Worm (Caenorhabditis elegans) whole organism, mixed stage, embryonic: ENCODE measurements around the gene lury-1.

ENCODE experiments used
- bed-3 ChIP-seq: fragments of 200-800 bp; sonication (Bioruptor generic); optimal IDR thresholded peaks from 3 replicates; lab custom pipeline; 2018; ENCODE audit warnings: mild to moderate bottlenecking, missing genetic modification characterization, moderate library complexity, missing compliant biosample characterization
- ceh-39 ChIP-seq: fragments of 150-350 bp; optimal IDR thresholded peaks from 2 replicates; lab custom pipeline; 2014; ENCODE audit warnings: missing biosample characterization, missing genetic modification characterization
- ceh-43 ChIP-seq: fragments of 200-800 bp; sonication (Bioruptor generic); optimal IDR thresholded peaks from 2 replicates; lab custom pipeline; 2018; ENCODE audit warnings: mild to moderate bottlenecking, missing genetic modification characterization, moderate library complexity, missing compliant biosample characterization
- ceh-83 ChIP-seq: fragments of 200-800 bp; sonication (Bioruptor generic); optimal IDR thresholded peaks from 2 replicates; lab custom pipeline; 2018; ENCODE audit warnings: mild to moderate bottlenecking, missing genetic modification characterization, missing compliant biosample characterization
- cnd-1 ChIP-seq: fragments of 200-800 bp; sonication (Bioruptor generic); optimal IDR thresholded peaks from 2 replicates; lab custom pipeline; 2018; ENCODE audit warnings: mild to moderate bottlenecking, missing genetic modification characterization, missing compliant biosample characterization
- elt-1 ChIP-seq: sonication (generic microtip); optimal IDR thresholded peaks from 2 replicates; lab custom pipeline; 2017; ENCODE audit warnings: missing genetic modification characterization, mild to moderate bottlenecking, missing compliant biosample characterization, antibody characterized with exemption, moderate library complexity, borderline replicate concordance; ENCODE audit not compliant: insufficient read depth
- elt-3 ChIP-seq: fragments of 150-350 bp; optimal IDR thresholded peaks from 2 replicates; lab custom pipeline; 2014; ENCODE audit warnings: missing biosample characterization, missing genetic modification characterization
- flh-1 ChIP-seq: fragments of 200-800 bp; sonication (Bioruptor generic); optimal IDR thresholded peaks from 2 replicates; lab custom pipeline; 2018; ENCODE audit warnings: mild to moderate bottlenecking, missing genetic modification characterization, moderate library complexity, missing compliant biosample characterization
- ham-2 ChIP-seq: fragments of 200-800 bp; sonication (Bioruptor generic); optimal IDR thresholded peaks from 2 replicates; lab custom pipeline; 2018; ENCODE audit warnings: mild to moderate bottlenecking, missing genetic modification characterization, missing compliant biosample characterization
- hlh-1 ChIP-seq: fragments of 150-350 bp; optimal IDR thresholded peaks from 2 replicates; lab custom pipeline; 2014; ENCODE audit warnings: missing biosample characterization, missing genetic modification reagents, missing genetic modification characterization
- lin-13 ChIP-seq: fragments of 150-350 bp; optimal IDR thresholded peaks from 2 replicates; lab custom pipeline; 2014; ENCODE audit warnings: missing biosample characterization, missing genetic modification characterization
- lin-32 ChIP-seq: fragments of 200-800 bp; sonication (Bioruptor generic); optimal IDR thresholded peaks from 2 replicates; lab custom pipeline; 2018; ENCODE audit warnings: mild to moderate bottlenecking, missing genetic modification characterization, missing compliant biosample characterization
- lsy-2 ChIP-seq: fragments of 150-350 bp; optimal IDR thresholded peaks from 2 replicates; lab custom pipeline; 2014; ENCODE audit warnings: missing biosample characterization, missing genetic modification characterization
- mab-5 ChIP-seq: fragments of 150-350 bp; optimal IDR thresholded peaks from 2 replicates; lab custom pipeline; 2014; ENCODE audit warnings: missing biosample characterization, missing genetic modification characterization
- mep-1 ChIP-seq: fragments of 150-350 bp; optimal IDR thresholded peaks from 2 replicates; lab custom pipeline; 2017; ENCODE audit warnings: missing biosample characterization, missing genetic modification reagents, missing genetic modification characterization, inconsistent platforms
- nhr-12 ChIP-seq: fragments of 150-350 bp; optimal IDR thresholded peaks from 2 replicates; lab custom pipeline; 2014; ENCODE audit warnings: missing biosample characterization, missing genetic modification characterization
- nhr-2 ChIP-seq: fragments of 150-350 bp; optimal IDR thresholded peaks from 2 replicates; lab custom pipeline; 2014; ENCODE audit warnings: missing biosample characterization, missing genetic modification characterization
- nhr-28 ChIP-seq: fragments of 150-350 bp; optimal IDR thresholded peaks from 2 replicates; lab custom pipeline; 2014; ENCODE audit warnings: missing biosample characterization, missing genetic modification characterization
- nhr-76 ChIP-seq: sonication (generic microtip); optimal IDR thresholded peaks from 2 replicates; lab custom pipeline; 2017; ENCODE audit warnings: missing biosample characterization, missing genetic modification characterization
- sem-2 ChIP-seq: fragments of 200-800 bp; sonication (Bioruptor generic); optimal IDR thresholded peaks from 2 replicates; lab custom pipeline; 2018; ENCODE audit warnings: mild to moderate bottlenecking, missing genetic modification characterization, missing compliant biosample characterization
- snpc-4 ChIP-seq: fragments of 150-350 bp; optimal IDR thresholded peaks from 2 replicates; lab custom pipeline; 2014; ENCODE audit warnings: missing biosample characterization, missing genetic modification characterization
- sptf-1 ChIP-seq: sonication (generic microtip); optimal IDR thresholded peaks from 2 replicates; lab custom pipeline; 2017; ENCODE audit warnings: mild to moderate bottlenecking, missing genetic modification characterization, moderate library complexity, missing compliant biosample characterization
- tbx-8 ChIP-seq: fragments of 200-800 bp; sonication (Bioruptor generic); optimal IDR thresholded peaks from 2 replicates; lab custom pipeline; 2018; ENCODE audit warnings: mild to moderate bottlenecking, missing genetic modification characterization, moderate library complexity, missing compliant biosample characterization
- unc-39 ChIP-seq: fragments of 150-350 bp; optimal IDR thresholded peaks from 2 replicates; lab custom pipeline; 2014; ENCODE audit warnings: missing biosample characterization, missing genetic modification characterization
- unc-62 ChIP-seq: fragments of 150-350 bp; optimal IDR thresholded peaks from 2 replicates; lab custom pipeline; 2014; ENCODE audit warnings: missing biosample characterization, missing genetic modification reagents, missing genetic modification characterization
- zip-8 ChIP-seq: fragments of 150-350 bp; optimal IDR thresholded peaks from 2 replicates; lab custom pipeline; 2014; ENCODE audit warnings: missing biosample characterization, missing genetic modification characterization
- ztf-11 ChIP-seq: fragments of 150-350 bp; optimal IDR thresholded peaks from 2 replicates; lab custom pipeline; 2014; ENCODE audit warnings: missing biosample characterization, missing genetic modification characterization

lury-1 gene

ce11 chrIII:12152599-12152998 lies 33.6 kb upstream of the lury-1 start, which contains the start of gene Y75B8A.7:
Gene Y75B8A.7 (plus strand): TSS chrIII:12152899.
- TF ChIP-seq bed-3 (GFP tag; lab: Kevin White, UChicago) (no peak), hlh-1 (no peak), nhr-76 (no peak), ceh-39 (tag; lab: Kevin White, UChicago) (no peak), ceh-43 (GFP tag; lab: Kevin White, UChicago) (no peak), mep-1 (tag; lab: Kevin White, UChicago) (no peak), lsy-2 (tag; lab: Kevin White, UChicago) (no peak), elt-3 (tag; lab: Kevin White, UChicago) (no peak)

ce11 chrIII:12153514-12153913 lies 32.7 kb upstream of the lury-1 start:
- TF ChIP-seq ceh-83 (no peak), elt-1 (tag; lab: Kevin White, UChicago) (no peak), sem-2 (no peak), elt-3 (tag; lab: Kevin White, UChicago) (no peak), mab-5 (tag; lab: Kevin White, UChicago) (no peak), cnd-1 (tag; lab: Kevin White, UChicago) (no peak), lin-32 (no peak)

ce11 chrIII:12155759-12156158 lies 30.5 kb upstream of the lury-1 start:
- no peak for TF ChIP-seq nhr-2 (tag; lab: Kevin White, UChicago)
- TF ChIP-seq flh-1 (GFP tag; lab: Kevin White, UChicago) = no peak
- no peak for TF ChIP-seq sem-2
- TF ChIP-seq ceh-39 (tag; lab: Kevin White, UChicago) = no peak
- TF ChIP-seq tbx-8 (GFP tag; lab: Kevin White, UChicago) = no peak
- TF ChIP-seq cnd-1 (tag; lab: Kevin White, UChicago) = no peak
- no peak for TF ChIP-seq hlh-1
- TF ChIP-seq zip-8 = no peak
- no peak for TF ChIP-seq mab-5 (tag; lab: Kevin White, UChicago)
- no peak for TF ChIP-seq unc-62
- TF ChIP-seq nhr-12 (tag; lab: Kevin White, UChicago) = no peak
- TF ChIP-seq sptf-1 (tag; lab: Kevin White, UChicago) = no peak
- TF ChIP-seq snpc-4 (tag; lab: Kevin White, UChicago) = no peak
- no peak for TF ChIP-seq lsy-2 (tag; lab: Kevin White, UChicago)
- TF ChIP-seq ztf-11 (tag; lab: Kevin White, UChicago) = no peak

- TF ChIP-seq ceh-83 (no peak), cnd-1 (tag; lab: Kevin White, UChicago) (no peak), flh-1 (GFP tag; lab: Kevin White, UChicago) (no peak), zip-8 (no peak), mep-1 (tag; lab: Kevin White, UChicago) (no peak), nhr-12 (tag; lab: Kevin White, UChicago) (no peak), ceh-43 (GFP tag; lab: Kevin White, UChicago) (no peak), sem-2 (no peak), ztf-11 (tag; lab: Kevin White, UChicago) (no peak), lin-13 (no peak), snpc-4 (tag; lab: Kevin White, UChicago) (no peak)
These were observed 29.6 kb upstream of the lury-1 start for ce11 chrIII:12156582-12156981.

ce11 chrIII:12157576-12157975 lies 28.6 kb upstream of the lury-1 start:
- TF ChIP-seq unc-39 (tag; lab: Kevin White, UChicago) (no peak), bed-3 (GFP tag; lab: Kevin White, UChicago) (no peak), nhr-28 (no peak), nhr-76 (no peak), ceh-83 (no peak), ham-2 (no peak), snpc-4 (tag; lab: Kevin White, UChicago) (no peak), mab-5 (tag; lab: Kevin White, UChicago) (no peak), lin-32 (no peak)

- TF ChIP-seq unc-62 (no peak), bed-3 (GFP tag; lab: Kevin White, UChicago) (no peak), ceh-83 (no peak), ztf-11 (tag; lab: Kevin White, UChicago) (no peak), ham-2 (no peak), elt-3 (tag; lab: Kevin White, UChicago) (no peak), mab-5 (tag; lab: Kevin White, UChicago) (no peak), nhr-28 (no peak), mep-1 (tag; lab: Kevin White, UChicago) (no peak), tbx-8 (GFP tag; lab: Kevin White, UChicago) (no peak), ceh-43 (GFP tag; lab: Kevin White, UChicago) (no peak)
These were observed 27.0 kb upstream of the lury-1 start for ce11 chrIII:12159208-12159607.
